Worm (Caenorhabditis elegans): ENCODE data around the gene sra-28.

Gene sra-28

ce11 chrII:6578378-6578777 is 4.8 kb upstream of the sra-28 start, which contains the start of gene sra-31:
Gene sra-31, minus strand, starts transcription at chrII:6578478.
- TF ChIP-seq rnt-1 (tag; optimal IDR thresholded peaks at IDR 0.05), result no peak
- no peak for TF ChIP-seq odd-2 (tag; optimal IDR thresholded peaks at IDR 0.05)
- TF ChIP-seq pag-3 (tag; optimal IDR thresholded peaks at IDR 0.05; ENCODE audit: borderline replicate concordance), result no peak
- no peak for TF ChIP-seq ceh-34 (tag; optimal IDR thresholded peaks at IDR 0.05)
- no peak for TF ChIP-seq pat-9 (tag; optimal IDR thresholded peaks at IDR 0.05)
- TF ChIP-seq eyg-1 (tag; optimal IDR thresholded peaks at IDR 0.05), result no peak
- no peak for TF ChIP-seq hlh-15 (tag; optimal IDR thresholded peaks at IDR 0.05)
- no peak for TF ChIP-seq sdc-2 (tag; optimal IDR thresholded peaks at IDR 0.05)

- no peak for TF ChIP-seq rnt-1 (tag; optimal IDR thresholded peaks at IDR 0.05)
- no peak for TF ChIP-seq ztf-16 (tag; optimal IDR thresholded peaks at IDR 0.05)
- no peak for TF ChIP-seq ceh-9 (tag; optimal IDR thresholded peaks at IDR 0.05)
- TF ChIP-seq unc-86 (tag; optimal IDR thresholded peaks at IDR 0.05), result no peak
- no peak for TF ChIP-seq lin-11 (tag; optimal IDR thresholded peaks at IDR 0.05)
- no peak for TF ChIP-seq sox-4 (tag; optimal IDR thresholded peaks at IDR 0.05)
- no peak for TF ChIP-seq zip-5 (tag; optimal IDR thresholded peaks at IDR 0.05)
- TF ChIP-seq ceh-45 (GFP tag; IDR thresholded peaks at IDR 0.05), result no peak
- TF ChIP-seq ceh-30 (tag; optimal IDR thresholded peaks at IDR 0.05), result no peak
- no peak for TF ChIP-seq elt-4 (tag; optimal IDR thresholded peaks at IDR 0.05)
- no peak for TF ChIP-seq ref-2 (tag; optimal IDR thresholded peaks at IDR 0.05)
- no peak for TF ChIP-seq pag-3 (tag; optimal IDR thresholded peaks at IDR 0.05; ENCODE audit: borderline replicate concordance)
- TF ChIP-seq hlh-6 (tag; optimal IDR thresholded peaks at IDR 0.05), result no peak
- no peak for TF ChIP-seq fkh-10 (GFP tag; optimal IDR thresholded peaks at IDR 0.05)
- TF ChIP-seq C38D4.7 (GFP tag; optimal IDR thresholded peaks at IDR 0.05), result no peak
- TF ChIP-seq ceh-2 (tag; optimal IDR thresholded peaks at IDR 0.05), result no peak
- no peak for TF ChIP-seq K02D7.2 (tag; optimal IDR thresholded peaks at IDR 0.05)
- no peak for TF ChIP-seq hlh-15 (tag; optimal IDR thresholded peaks at IDR 0.05)
- TF ChIP-seq madf-2 (tag; optimal IDR thresholded peaks at IDR 0.05), result no peak
- no peak for TF ChIP-seq syd-9 (tag; optimal IDR thresholded peaks at IDR 0.05)
Observed at ce11 chrII:6575647-6576046, 2.1 kb upstream of the sra-28 start, which contains the start of gene sra-29. Gene sra-29, minus strand, starts transcription at chrII:6575747.

- no peak for TF ChIP-seq hlh-6 (tag; optimal IDR thresholded peaks at IDR 0.05)
- no peak for TF ChIP-seq pha-2 (tag; optimal IDR thresholded peaks at IDR 0.05)
- no peak for TF ChIP-seq che-1 (tag; optimal IDR thresholded peaks at IDR 0.05)
- no peak for TF ChIP-seq tbx-2 (tag; optimal IDR thresholded peaks at IDR 0.05)
- TF ChIP-seq pat-9 (tag; optimal IDR thresholded peaks at IDR 0.05), result no peak
- no peak for TF ChIP-seq sox-4 (tag; optimal IDR thresholded peaks at IDR 0.05)
- TF ChIP-seq F13H6.1 (tag; optimal IDR thresholded peaks at IDR 0.05), result no peak
- TF ChIP-seq ceh-2 (tag; optimal IDR thresholded peaks at IDR 0.05), result no peak
- no peak for TF ChIP-seq pqm-1 (tag; optimal IDR thresholded peaks at IDR 0.05)
- no peak for TF ChIP-seq odd-2 (tag; optimal IDR thresholded peaks at IDR 0.05)
- no peak for TF ChIP-seq hlh-13 (GFP tag; optimal IDR thresholded peaks at IDR 0.05)
- TF ChIP-seq ceh-18 (tag; optimal IDR thresholded peaks at IDR 0.05), result no peak
- TF ChIP-seq lin-11 (tag; optimal IDR thresholded peaks at IDR 0.05), result no peak
- no peak for TF ChIP-seq ref-2 (tag; optimal IDR thresholded peaks at IDR 0.05)
- no peak for TF ChIP-seq C08G9.2 (tag; optimal IDR thresholded peaks at IDR 0.05)
- no peak for TF ChIP-seq ttx-3 (tag; optimal IDR thresholded peaks at IDR 0.05)
- TF ChIP-seq sdc-2 (tag; optimal IDR thresholded peaks at IDR 0.05), result no peak
- no peak for TF ChIP-seq ets-4 (tag; optimal IDR thresholded peaks at IDR 0.05)
- no peak for TF ChIP-seq K02D7.2 (tag; optimal IDR thresholded peaks at IDR 0.05)
- no peak for TF ChIP-seq unc-55 (GFP tag; optimal IDR thresholded peaks at IDR 0.05)
Observed at ce11 chrII:6568707-6569106, 4.9 kb downstream of the sra-28 start, which contains the start of gene sra-27. Gene sra-27, plus strand, starts transcription at chrII:6569007.

- no peak for TF ChIP-seq ceh-9 (tag; optimal IDR thresholded peaks at IDR 0.05)
- TF ChIP-seq pha-4 (tag; optimal IDR thresholded peaks at IDR 0.05), result no peak
Observed at ce11 chrII:6566628-6567180, 6.9 kb downstream of the sra-28 start, which contains the start of the genes F18C5.5 and F18C5.9. Gene F18C5.5, minus strand, starts transcription at chrII:6566728. Gene F18C5.9, plus strand, starts transcription at chrII:6567130.
